Fruit fly (Drosophila melanogaster) whole organism, pupa: ENCODE data around the gene CG5828.

Source experiments
- CG10348 ChIP-seq: fragments of 200-800 bp; sonication (Bioruptor generic); IDR thresholded peaks from 2 replicates; pipeline ENCODE4 v1.3.6; 2022; ENCODE audit warnings: missing biosample characterization, missing genetic modification characterization
- CG13204 ChIP-seq: fragments of 200-800 bp; sonication (Bioruptor generic); optimal IDR thresholded peaks from 2 replicates; lab custom pipeline; 2018; ENCODE audit warnings: missing biosample characterization, mild to moderate bottlenecking, missing genetic modification characterization, moderate library complexity
- CG32121 ChIP-seq: fragments of 200-800 bp; sonication (Bioruptor generic); IDR thresholded peaks from 2 replicates; pipeline ENCODE4 v1.3.6; 2022; ENCODE audit warnings: missing biosample characterization, missing genetic modification characterization
- CG8159 ChIP-seq: fragments of 200-800 bp; sonication (Bioruptor generic); optimal IDR thresholded peaks from 3 replicates; lab custom pipeline; 2018; ENCODE audit warnings: missing biosample characterization, mild to moderate bottlenecking, missing genetic modification characterization, moderate library complexity
- EcR ChIP-seq: fragments of 200-800 bp; sonication (Bioruptor generic); optimal IDR thresholded peaks from 3 replicates; lab custom pipeline; 2019; ENCODE audit warnings: missing biosample characterization, missing genetic modification characterization, mild to moderate bottlenecking, moderate library complexity, missing genetic modification reagents
- Pif1A ChIP-seq: fragments of 200-800 bp; sonication (Bioruptor generic); optimal IDR thresholded peaks from 3 replicates; lab custom pipeline; 2016; ENCODE audit warnings: missing biosample characterization, missing genetic modification characterization
- Pif1B ChIP-seq: fragments of 200-800 bp; sonication (Bioruptor generic); optimal IDR thresholded peaks from 3 replicates; lab custom pipeline; 2016; ENCODE audit warnings: missing biosample characterization, missing genetic modification characterization
- Snoo ChIP-seq: fragments of 200-800 bp; sonication (Bioruptor generic); optimal IDR thresholded peaks from 3 replicates; lab custom pipeline; 2017; ENCODE audit warnings: missing biosample characterization, mild to moderate bottlenecking, missing genetic modification characterization, inconsistent platforms
- rn ChIP-seq: fragments of 200-800 bp; sonication (Bioruptor generic); IDR thresholded peaks from 2 replicates; pipeline ENCODE4 v1.3.6; 2022; ENCODE audit warnings: missing biosample characterization, missing genetic modification characterization

DNA sequence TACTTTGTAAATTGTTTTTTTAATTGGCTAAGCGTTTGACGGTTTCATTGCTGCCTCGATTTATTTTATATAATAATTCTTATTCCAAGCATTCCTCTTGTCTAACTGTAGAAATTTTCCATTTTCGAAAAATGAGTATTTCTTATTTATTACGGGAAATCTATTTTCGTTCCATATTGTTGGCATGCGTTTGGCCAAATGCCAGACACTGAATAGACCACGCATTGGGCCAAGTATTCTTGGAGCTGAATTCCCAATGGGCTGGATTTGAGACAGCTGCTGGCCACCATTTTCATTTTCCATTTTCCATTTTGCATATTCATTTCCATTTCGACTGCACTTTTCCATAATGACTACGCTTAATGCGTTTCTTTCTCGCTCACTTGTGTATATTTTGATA is 22.7 kb downstream of the CG5828 start:
- TF ChIP-seq CG10348 (GFP tag; lab: Robert Waterston, UW) (no peak), Snoo (no peak), CG32121 (GFP tag; lab: Robert Waterston, UW) (no peak), Pif1B (GFP tag; lab: Kevin White, UChicago) (no peak), rn (GFP tag; lab: Robert Waterston, UW) (no peak), EcR (no peak), Pif1A (GFP tag; lab: Kevin White, UChicago) (no peak), CG8159 (tag; lab: Kevin White, UChicago) (no peak), CG13204 (GFP tag; lab: Kevin White, UChicago) (no peak)
